Worm (Caenorhabditis elegans): ENCODE data around the gene exos-9.
A peak's percentile ranks its signal among the peaks of the same experiment; 100 is the strongest.

Gene exos-9

ce11 chrIII:7188300-7189052 is 9.4 kb downstream of the exos-9 start, which contains the start of the genes F37C12.21 and F37C12.10:
TSS of gene F37C12.21 (plus strand) at chrIII:7188357.
TSS of gene F37C12.10 (minus strand) at chrIII:7188384.
- TF ChIP-seq elt-2 (tag; optimal IDR thresholded peaks at IDR 0.05) (peak; percentile 37), lsy-2 (tag; optimal IDR thresholded peaks at IDR 0.05) (peak in 1 of 2 experiments; percentile 5), efl-1 (optimal IDR thresholded peaks at IDR 0.05) (no peak), efl-1 (GFP tag; optimal IDR thresholded peaks at IDR 0.05 in 1 of 2) (peak in 1 of 2 experiments; percentile 14), ceh-8 (GFP tag; optimal IDR thresholded peaks at IDR 0.05) (no peak)

- TF ChIP-seq F16B12.6 (tag; optimal IDR thresholded peaks at IDR 0.05) (no peak), dsc-1 (tag; optimal IDR thresholded peaks at IDR 0.05) (no peak), tlp-1 (tag; optimal IDR thresholded peaks at IDR 0.05) (no peak), pag-3 (tag; optimal IDR thresholded peaks at IDR 0.05; ENCODE audit: borderline replicate concordance, insufficient read depth) (no peak), skn-1 (tag; optimal IDR thresholded peaks at IDR 0.05) (no peak), nhr-11 (tag; optimal IDR thresholded peaks at IDR 0.05) (no peak), sup-37 (GFP tag; optimal IDR thresholded peaks at IDR 0.05) (no peak), nhr-77 (tag; optimal IDR thresholded peaks at IDR 0.05) (no peak), lin-14 (GFP tag; optimal IDR thresholded peaks at IDR 0.05) (no peak), nhr-20 (tag; optimal IDR thresholded peaks at IDR 0.05) (no peak), C16A3.4 (tag; optimal IDR thresholded peaks at IDR 0.05) (no peak), hlh-17 (GFP tag; optimal IDR thresholded peaks at IDR 0.05; ENCODE audit: borderline replicate concordance) (no peak), vab-15 (tag; optimal IDR thresholded peaks at IDR 0.05) (no peak), lir-3 (tag; optimal IDR thresholded peaks at IDR 0.05; ENCODE audit: poor library complexity) (no peak)
These were observed 12.4 kb downstream of the exos-9 start, which contains the start of gene F37C12.14 for ce11 chrIII:7185473-7185872. TSS of gene F37C12.14 (minus strand) at chrIII:7185573.

ce11 chrIII:7184022-7184421 is 13.9 kb downstream of the exos-9 start, which contains the start of gene yju-2:
TSS of gene yju-2 (plus strand) at chrIII:7184336.
- TF ChIP-seq sup-37 (GFP tag; optimal IDR thresholded peaks at IDR 0.05), result no peak
- TF ChIP-seq egl-13 (tag; optimal IDR thresholded peaks at IDR 0.05), result no peak
- no peak for TF ChIP-seq unc-30 (tag; optimal IDR thresholded peaks at IDR 0.05)
- TF ChIP-seq blmp-1 (tag; optimal IDR thresholded peaks at IDR 0.05), result peak; percentile 63
- peak; percentile 41 for TF ChIP-seq nhr-90 (tag; optimal IDR thresholded peaks at IDR 0.05; ENCODE audit: poor library complexity)
- no peak for TF ChIP-seq grh-1 (GFP tag; IDR thresholded peaks at IDR 0.05)
- no peak for TF ChIP-seq unc-62 (GFP tag; optimal IDR thresholded peaks at IDR 0.05)
- TF ChIP-seq dpl-1 (GFP tag; optimal IDR thresholded peaks at IDR 0.05), result peak; percentile 51 to 72 (median 70)
- peak; percentile 61 for TF ChIP-seq nhr-47 (tag; optimal IDR thresholded peaks at IDR 0.05)
- peak; percentile 59 for TF ChIP-seq skn-1 (tag; optimal IDR thresholded peaks at IDR 0.05)
- peak; percentile 9; the same call in 1 of the 2 replicates for TF ChIP-seq ceh-88 (GFP tag; IDR thresholded peaks at IDR 0.05)
- TF ChIP-seq nhr-77 (tag; optimal IDR thresholded peaks at IDR 0.05), result peak; percentile 21
- TF ChIP-seq aha-1 (tag; optimal IDR thresholded peaks at IDR 0.05), result no peak
- no peak for TF ChIP-seq zag-1 (tag; optimal IDR thresholded peaks at IDR 0.05)
- no peak for TF ChIP-seq jun-1 (tag; optimal IDR thresholded peaks at IDR 0.05)
- no peak for TF ChIP-seq ceh-8 (GFP tag; optimal IDR thresholded peaks at IDR 0.05)
- TF ChIP-seq mdl-1 (tag; optimal IDR thresholded peaks at IDR 0.05), result no peak
- TF ChIP-seq lin-39 (tag; optimal IDR thresholded peaks at IDR 0.05), result no peak
- TF ChIP-seq F16B12.6 (tag; optimal IDR thresholded peaks at IDR 0.05), result peak; percentile 45
- no peak for TF ChIP-seq unc-98 (GFP tag; IDR thresholded peaks at IDR 0.05)
- TF ChIP-seq tbx-2 (tag; optimal IDR thresholded peaks at IDR 0.05), result peak; percentile 13
- no peak for TF ChIP-seq unc-130 (tag; optimal IDR thresholded peaks at IDR 0.05)
- peak in 2 of 3 experiments; percentile 28 to 75 for TF ChIP-seq ceh-82 (tag; optimal IDR thresholded peaks at IDR 0.05)
- no peak for TF ChIP-seq alr-1 (tag; optimal IDR thresholded peaks at IDR 0.05; ENCODE audit: borderline replicate concordance)
- peak; percentile 65 for TF ChIP-seq rnt-1 (tag; optimal IDR thresholded peaks at IDR 0.05)
- no peak for TF ChIP-seq C04F5.9 (tag; optimal IDR thresholded peaks at IDR 0.05)
- peak; percentile 59 for TF ChIP-seq lin-14 (GFP tag; optimal IDR thresholded peaks at IDR 0.05)
- TF ChIP-seq ama-1 (optimal IDR thresholded peaks at IDR 0.05), result peak; percentile 31
- TF ChIP-seq xbp-1 (tag; optimal IDR thresholded peaks at IDR 0.05), result peak; percentile 54
- TF ChIP-seq hlh-17 (GFP tag; optimal IDR thresholded peaks at IDR 0.05; ENCODE audit: borderline replicate concordance), result no peak
- no peak for TF ChIP-seq tlp-1 (tag; optimal IDR thresholded peaks at IDR 0.05)
- no peak for TF ChIP-seq zip-4 (GFP tag; optimal IDR thresholded peaks at IDR 0.05)
- TF ChIP-seq aly-2 (tag; optimal IDR thresholded peaks at IDR 0.05), result no peak
- no peak for TF ChIP-seq nhr-11 (tag; optimal IDR thresholded peaks at IDR 0.05)
- TF ChIP-seq sox-4 (tag; optimal IDR thresholded peaks at IDR 0.05), result no peak
- TF ChIP-seq efl-3 (GFP tag; optimal IDR thresholded peaks at IDR 0.05), result no peak
